Fruit fly (Drosophila melanogaster): Measurements from ENCODE around the gene exd.

Gene exd

dm6 chrX:15983501-15983900, 8.8 kb upstream of the exd start, which contains the start of gene Slc25A46a (continued):
- peak; percentile 65 for TF ChIP-seq row (GFP tag; IDR thresholded peaks at IDR 0.05)
- no peak for TF ChIP-seq CG7987 (GFP tag; optimal IDR thresholded peaks at IDR 0.05)
- peak; percentile 4 for TF ChIP-seq Fer3 (tag; optimal IDR thresholded peaks at IDR 0.05)
- TF ChIP-seq CG4424 (GFP tag; optimal IDR thresholded peaks at IDR 0.05), result no peak
- no peak for TF ChIP-seq Gug (GFP tag; IDR thresholded peaks at IDR 0.05)
- TF ChIP-seq shn (GFP tag; optimal IDR thresholded peaks at IDR 0.05), result no peak
- no peak for TF ChIP-seq Bdp1 (GFP tag; optimal IDR thresholded peaks at IDR 0.05)
- TF ChIP-seq HHEX (GFP tag; optimal IDR thresholded peaks at IDR 0.05), result no peak
- TF ChIP-seq CG8089 (GFP tag; optimal IDR thresholded peaks at IDR 0.05), result no peak
- TF ChIP-seq bab2 (GFP tag; optimal IDR thresholded peaks at IDR 0.05), result no peak
- TF ChIP-seq CG15514 (GFP tag; optimal IDR thresholded peaks at IDR 0.05), result peak; percentile 20
- TF ChIP-seq CG3407 (GFP tag; optimal IDR thresholded peaks at IDR 0.05), result no peak
- TF ChIP-seq CG2712 (tag; optimal IDR thresholded peaks at IDR 0.05), result peak; percentile 5
- no peak for TF ChIP-seq ci (GFP tag; IDR thresholded peaks at IDR 0.05)
- TF ChIP-seq pan (optimal IDR thresholded peaks at IDR 0.05), result no peak
- no peak for TF ChIP-seq pan (GFP tag; optimal IDR thresholded peaks at IDR 0.05 in 1 of 2, IDR thresholded peaks at IDR 0.05 in 1 of 2)
- TF ChIP-seq CG7745 (tag; optimal IDR thresholded peaks at IDR 0.05), result no peak
- no peak for TF ChIP-seq Jarid2 (GFP tag; optimal IDR thresholded peaks at IDR 0.05)
- peak; percentile 47 for TF ChIP-seq sens (GFP tag)
- no peak for TF ChIP-seq CG2678 (tag; optimal IDR thresholded peaks at IDR 0.05)
- no peak for TF ChIP-seq Nf-YC (tag; optimal IDR thresholded peaks at IDR 0.05)
- TF ChIP-seq nmo (GFP tag; optimal IDR thresholded peaks at IDR 0.05), result peak; percentile 19
- TF ChIP-seq Ets65A (GFP tag), result no peak
- no peak for TF ChIP-seq wek (GFP tag; optimal IDR thresholded peaks at IDR 0.05)
- no peak for TF ChIP-seq ftz-f1 (GFP tag; optimal IDR thresholded peaks at IDR 0.05)
- TF ChIP-seq CG4617 (GFP tag; optimal IDR thresholded peaks at IDR 0.05; ENCODE audit: borderline replicate concordance), result peak; percentile 29
- TF ChIP-seq CG1603 (tag; optimal IDR thresholded peaks at IDR 0.05), result no peak
- TF ChIP-seq Asciz (GFP tag; optimal IDR thresholded peaks at IDR 0.05), result no peak
- no peak for TF ChIP-seq sqz (GFP tag; optimal IDR thresholded peaks at IDR 0.05)
- no peak for TF ChIP-seq gce (GFP tag; IDR thresholded peaks at IDR 0.05)
- no peak for TF ChIP-seq pb (GFP tag; optimal IDR thresholded peaks at IDR 0.05)
- 0 out of 2 replicates have a peak, but pooled peaks have one; percentile 25 for TF ChIP-seq Atf6 (GFP tag; IDR thresholded peaks at IDR 0.05)
- no peak for TF ChIP-seq bigmax (GFP tag; optimal IDR thresholded peaks at IDR 0.05)
- no peak for TF ChIP-seq dpn (GFP tag; optimal IDR thresholded peaks at IDR 0.05)
- peak; percentile 21 for TF ChIP-seq D19A (tag; optimal IDR thresholded peaks at IDR 0.05)
- TF ChIP-seq CG14710 (tag; optimal IDR thresholded peaks at IDR 0.05), result peak; percentile 32
- no peak for TF ChIP-seq CG4282 (GFP tag; optimal IDR thresholded peaks at IDR 0.05)
- TF ChIP-seq hkb (optimal IDR thresholded peaks at IDR 0.05), result no peak
- TF ChIP-seq hkb (GFP tag; IDR thresholded peaks at IDR 0.05), result no peak
- TF ChIP-seq tap (tag; optimal IDR thresholded peaks at IDR 0.05), result no peak
- no peak for TF ChIP-seq lbe (GFP tag; optimal IDR thresholded peaks at IDR 0.05)
- TF ChIP-seq grau (tag; optimal IDR thresholded peaks at IDR 0.05), result no peak
- no peak for TF ChIP-seq cas (GFP tag; IDR thresholded peaks at IDR 0.05)
- TF ChIP-seq unc-4 (GFP tag; IDR thresholded peaks at IDR 0.05; ENCODE audit: partially characterized antibody), result no peak
- TF ChIP-seq zfh2 (GFP tag; optimal IDR thresholded peaks at IDR 0.05), result no peak
- no peak for TF ChIP-seq Fer1 (GFP tag; optimal IDR thresholded peaks at IDR 0.05)
- peak; percentile 28 for TF ChIP-seq BEAF-32 (GFP tag; optimal IDR thresholded peaks at IDR 0.05)
- no peak for TF ChIP-seq sisA (GFP tag; IDR thresholded peaks at IDR 0.05)
- TF ChIP-seq CG5245 (GFP tag; optimal IDR thresholded peaks at IDR 0.05), result no peak
- no peak for TF ChIP-seq tll (GFP tag; optimal IDR thresholded peaks at IDR 0.05)
- peak; percentile 45 for TF ChIP-seq MBD-R2 (GFP tag; IDR thresholded peaks at IDR 0.05)
- TF ChIP-seq Nf-YB (GFP tag; optimal IDR thresholded peaks at IDR 0.05), result no peak

All from whole organism, embryonic.